Worm (Caenorhabditis elegans): ENCODE results near the gene pgp-8.

DNA sequence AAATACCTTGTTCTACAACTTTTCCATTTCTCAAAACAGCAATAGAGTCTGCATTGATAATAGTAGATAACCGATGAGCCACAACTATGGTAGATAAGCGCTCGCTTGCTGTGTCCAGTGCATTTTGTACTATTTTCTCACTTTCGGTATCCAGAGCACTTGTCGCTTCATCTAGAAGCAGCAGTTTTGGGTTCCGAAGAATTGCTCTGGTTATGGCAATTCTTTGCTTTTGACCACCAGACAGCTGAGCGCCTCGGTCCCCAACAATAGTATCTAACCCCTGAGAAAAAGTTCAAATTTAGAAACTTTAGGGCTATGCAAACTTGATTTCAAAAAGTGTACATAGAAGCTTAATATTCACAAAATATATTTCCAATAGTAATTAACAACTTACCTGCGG lies 4.6 kb downstream of the pgp-8 start:
- no peak for TF ChIP-seq lsy-2 (tag; optimal IDR thresholded peaks at IDR 0.05)
- no peak for TF ChIP-seq snpc-4 (tag; optimal IDR thresholded peaks at IDR 0.05)
- TF ChIP-seq unc-39 (tag; optimal IDR thresholded peaks at IDR 0.05) = no peak

Data from whole organism, mixed stage, embryonic.